Worm (Caenorhabditis elegans) whole organism, L2 larva: Measurements from ENCODE around the gene T06C12.12.
"Not testable (repeated sequence)": the region's sequence is repeated elsewhere in the genome, so short reads cannot be mapped to it uniquely, and the experiment has no call there.

Experiments used
- C34F6.9 ChIP-seq: fragments of 150-350 bp; optimal IDR thresholded peaks from 2 replicates; lab custom pipeline; 2014; ENCODE audit warnings: missing biosample characterization, missing genetic modification characterization
- F13H6.1 ChIP-seq: sonication (generic microtip); optimal IDR thresholded peaks from 2 replicates; lab custom pipeline; 2016; ENCODE audit warnings: missing genetic modification characterization, missing compliant biosample characterization
- R02D3.7 ChIP-seq: fragments of 150-350 bp; optimal IDR thresholded peaks from 2 replicates; lab custom pipeline; 2014; ENCODE audit warnings: missing biosample characterization, missing genetic modification characterization
- Y55F3AM.14 ChIP-seq: fragments of 200-800 bp; sonication (Bioruptor generic); optimal IDR thresholded peaks from 2 replicates; lab custom pipeline; 2018; ENCODE audit warnings: mild to moderate bottlenecking, missing genetic modification characterization, missing compliant biosample characterization
- ZK546.5 ChIP-seq: sonication (generic microtip); optimal IDR thresholded peaks from 2 replicates; lab custom pipeline; 2017; ENCODE audit warnings: missing biosample characterization, missing genetic modification characterization
- aly-2 ChIP-seq: fragments of 150-350 bp; optimal IDR thresholded peaks from 2 replicates; lab custom pipeline; 2014; ENCODE audit warnings: missing biosample characterization, missing genetic modification characterization
- blmp-1 ChIP-seq: sonication (generic microtip); optimal IDR thresholded peaks from 2 replicates; lab custom pipeline; 2017; ENCODE audit warnings: missing genetic modification characterization, mild to moderate bottlenecking, missing compliant biosample characterization, antibody characterized with exemption, moderate library complexity; ENCODE audit not compliant: insufficient read depth
- ceh-16 ChIP-seq: fragments of 150-350 bp; optimal IDR thresholded peaks from 2 replicates; lab custom pipeline; 2014; ENCODE audit warnings: missing biosample characterization, missing genetic modification characterization
- ceh-82 ChIP-seq: fragments of 150-350 bp; optimal IDR thresholded peaks from 2 replicates; lab custom pipeline; 2014; ENCODE audit warnings: missing biosample characterization, missing genetic modification characterization
- crh-2 ChIP-seq: sonication (generic microtip); optimal IDR thresholded peaks from 2 replicates; lab custom pipeline; 2017; ENCODE audit warnings: missing biosample characterization, missing genetic modification characterization
- egl-27 ChIP-seq: sonication (generic microtip); optimal IDR thresholded peaks from 3 replicates; lab custom pipeline; 2017; ENCODE audit warnings: missing biosample characterization, missing genetic modification reagents, missing genetic modification characterization
- elt-1 ChIP-seq: fragments of 150-350 bp; optimal IDR thresholded peaks from 2 replicates; lab custom pipeline; 2014; ENCODE audit warnings: missing biosample characterization, missing genetic modification characterization
- elt-3 ChIP-seq: sonication (generic microtip); optimal IDR thresholded peaks from 2 replicates; lab custom pipeline; 2017; ENCODE audit warnings: missing biosample characterization, missing genetic modification characterization
- fos-1 ChIP-seq: fragments of 150-350 bp; optimal IDR thresholded peaks from 2 replicates; lab custom pipeline; 2014; ENCODE audit warnings: missing biosample characterization, missing genetic modification characterization
- gmeb-1 ChIP-seq: fragments of 150-350 bp; optimal IDR thresholded peaks from 2 replicates; lab custom pipeline; 2014; ENCODE audit warnings: missing biosample characterization, missing genetic modification characterization
- lin-11 ChIP-seq: fragments of 150-350 bp; sonication (generic microtip); optimal IDR thresholded peaks from 2 replicates; lab custom pipeline; 2014; ENCODE audit warnings: missing biosample characterization, missing genetic modification characterization, inconsistent platforms, mixed read lengths
- lsy-2 ChIP-seq, 2 experiments: fragments of 150-350 bp in 1 of 2; sonication (generic microtip) in 1 of 2; optimal IDR thresholded peaks; 2 replicates each; lab custom pipeline; 2014 to 2017; ENCODE audit warnings: missing biosample characterization in 2 of 2, missing genetic modification characterization in 2 of 2
- nhr-10 ChIP-seq: sonication (generic microtip); optimal IDR thresholded peaks from 2 replicates; lab custom pipeline; 2017; ENCODE audit warnings: missing biosample characterization, missing genetic modification characterization
- nhr-12 ChIP-seq: fragments of 150-350 bp; optimal IDR thresholded peaks from 2 replicates; lab custom pipeline; 2014; ENCODE audit warnings: missing biosample characterization, missing genetic modification characterization
- nhr-129 ChIP-seq: fragments of 150-350 bp; optimal IDR thresholded peaks from 2 replicates; lab custom pipeline; 2014; ENCODE audit warnings: missing biosample characterization, missing genetic modification characterization
- nhr-23 ChIP-seq: fragments of 150-350 bp; optimal IDR thresholded peaks from 2 replicates; lab custom pipeline; 2014; ENCODE audit warnings: missing biosample characterization, missing genetic modification reagents, missing genetic modification characterization
- nhr-6 ChIP-seq: fragments of 150-350 bp; optimal IDR thresholded peaks from 2 replicates; lab custom pipeline; 2014; ENCODE audit warnings: missing biosample characterization, missing genetic modification characterization
- peb-1 ChIP-seq: fragments of 150-350 bp; optimal IDR thresholded peaks from 2 replicates; lab custom pipeline; 2014; ENCODE audit warnings: missing biosample characterization, missing genetic modification characterization
- sem-4 ChIP-seq: fragments of 150-350 bp; optimal IDR thresholded peaks from 2 replicates; lab custom pipeline; 2014; ENCODE audit warnings: missing biosample characterization, missing genetic modification reagents, missing genetic modification characterization
- sma-3 ChIP-seq: sonication (generic microtip); optimal IDR thresholded peaks from 2 replicates; lab custom pipeline; 2016; ENCODE audit warnings: missing genetic modification reagents, missing genetic modification characterization, missing compliant biosample characterization
- sma-9 ChIP-seq, 2 experiments: fragments of 150-350 bp in 1 of 2; sonication (generic microtip) in 1 of 2; optimal IDR thresholded peaks; 2 replicates each; lab custom pipeline; 2014 to 2016; ENCODE audit warnings: missing genetic modification characterization in 2 of 2, mild to moderate bottlenecking in 1 of 2, missing biosample characterization in 1 of 2, missing compliant biosample characterization in 1 of 2, missing genetic modification reagents in 1 of 2, moderate library complexity in 1 of 2
- unc-39 ChIP-seq: fragments of 150-350 bp; optimal IDR thresholded peaks from 2 replicates; lab custom pipeline; 2014; ENCODE audit warnings: missing biosample characterization, missing genetic modification characterization
- unc-55 ChIP-seq: fragments of 150-350 bp; sonication (generic microtip); optimal IDR thresholded peaks from 3 replicates; lab custom pipeline; 2014; ENCODE audit warnings: missing biosample characterization, missing genetic modification reagents, missing genetic modification characterization
- unc-62 ChIP-seq: fragments of 150-350 bp; optimal IDR thresholded peaks from 2 replicates; lab custom pipeline; 2014; ENCODE audit warnings: missing biosample characterization, missing genetic modification reagents, missing genetic modification characterization
- zag-1 ChIP-seq: fragments of 150-350 bp; optimal IDR thresholded peaks from 2 replicates; lab custom pipeline; 2014; ENCODE audit warnings: missing biosample characterization, missing genetic modification characterization
- ztf-1 ChIP-seq: fragments of 200-800 bp; sonication (Bioruptor generic); conservative IDR thresholded peaks from 2 replicates; pipeline ENCODE4 v1.3.6; 2022; ENCODE audit warnings: missing genetic modification characterization, missing compliant biosample characterization
- ztf-11 ChIP-seq: sonication (generic microtip); optimal IDR thresholded peaks from 2 replicates; lab custom pipeline; 2017; ENCODE audit warnings: missing biosample characterization, missing genetic modification characterization
- ztf-4 ChIP-seq: fragments of 150-350 bp; optimal IDR thresholded peaks from 2 replicates; lab custom pipeline; 2014; ENCODE audit warnings: missing biosample characterization, missing genetic modification characterization

T06C12.12 gene

DNA sequence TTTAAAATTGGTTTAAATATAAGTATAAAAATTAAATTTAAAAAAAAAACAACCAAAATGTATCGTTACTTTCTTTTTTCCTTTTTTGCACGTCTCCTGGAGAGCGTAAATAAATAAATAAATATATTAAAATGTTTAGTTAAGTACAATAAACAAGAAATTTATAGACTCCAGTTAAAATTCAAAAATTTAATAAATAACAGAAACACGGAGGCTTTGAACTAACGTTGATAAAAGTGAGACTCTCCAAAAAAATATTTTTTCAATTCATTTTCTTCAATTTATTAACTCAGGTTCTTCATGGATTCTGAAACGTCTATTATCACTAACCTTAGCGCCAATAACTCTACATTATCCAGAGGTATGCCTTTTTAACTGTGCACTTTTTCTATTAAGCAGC is at the start of gene T06C12.12:
TSS of gene T06C12.12 (plus strand) at position 301 of the 400 bp plus-strand sequence.
- TF ChIP-seq nhr-12 (no peak), sma-3 (no peak), peb-1 (tag; lab: Kevin White, UChicago) (no peak), zag-1 (tag; lab: Kevin White, UChicago) (no peak), ceh-82 (tag; lab: Kevin White, UChicago) (no peak), elt-1 (tag; lab: Kevin White, UChicago) (no peak), nhr-23 (tag; lab: Kevin White, UChicago) (no peak), F13H6.1 (no peak), R02D3.7 (tag; lab: Kevin White, UChicago) (no peak), ztf-11 (tag; lab: Kevin White, UChicago) (no peak)
- TF ChIP-seq, all 48 proteins: peak for 0

DNA sequence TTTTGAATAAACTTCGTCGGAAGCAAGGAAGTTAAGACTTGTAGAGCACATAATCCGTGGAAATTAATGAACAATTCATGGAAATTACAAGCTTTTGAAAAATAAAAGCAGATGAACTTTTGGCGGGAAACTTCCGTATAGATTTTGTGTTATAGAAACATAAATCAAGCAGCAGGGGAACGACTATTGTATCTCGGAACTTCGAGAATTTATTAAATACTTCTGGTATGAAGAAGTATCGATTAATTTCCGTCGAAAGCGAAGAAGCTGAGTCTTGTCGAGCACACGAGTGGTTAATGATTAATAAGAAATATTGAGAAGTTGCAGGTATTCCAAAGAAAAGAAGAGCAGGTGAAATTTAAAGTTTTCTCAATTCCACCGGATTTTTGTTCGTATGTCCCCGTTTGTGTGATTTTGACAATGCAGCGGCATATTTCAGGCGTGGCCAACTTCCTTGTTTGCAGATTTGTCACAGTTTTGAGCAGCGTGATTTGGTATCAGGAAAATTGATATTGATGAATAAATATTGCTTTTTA is 41.5 kb upstream of the T06C12.12 start, which contains the start of gene srh-147:
TSS of gene srh-147 (minus strand) at position 51 of the 536 bp plus-strand sequence.
- not testable (repeated sequence) for TF ChIP-seq F13H6.1; unc-62 (GFP tag; lab: Kevin White, UChicago); gmeb-1

DNA sequence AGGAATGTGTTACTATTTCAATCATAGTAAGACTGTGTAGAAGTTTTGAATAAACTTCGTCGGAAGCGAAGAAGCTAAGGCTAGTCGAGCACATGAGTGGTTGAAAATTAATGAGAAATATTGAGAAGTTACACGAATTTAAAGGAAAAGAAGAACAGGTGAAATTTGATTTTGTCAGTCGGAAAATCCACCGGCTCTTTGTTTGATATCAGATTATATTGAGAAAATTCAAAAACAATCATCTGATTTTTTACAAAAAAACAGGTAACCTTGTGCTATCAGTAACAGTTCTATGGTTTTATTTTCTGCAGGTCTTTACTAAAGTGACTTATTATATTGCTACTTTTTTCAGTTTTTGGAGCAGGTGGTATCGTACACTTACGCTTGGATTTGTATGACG is 33.6 kb upstream of the T06C12.12 start, which contains the start of gene srh-148:
TSS of gene srh-148 (minus strand) at position 101 of the 400 bp plus-strand sequence.
- no peak for TF ChIP-seq ztf-1 (GFP tag; lab: Robert Waterston, UW)
- TF ChIP-seq, all 48 proteins: peak for 0

DNA sequence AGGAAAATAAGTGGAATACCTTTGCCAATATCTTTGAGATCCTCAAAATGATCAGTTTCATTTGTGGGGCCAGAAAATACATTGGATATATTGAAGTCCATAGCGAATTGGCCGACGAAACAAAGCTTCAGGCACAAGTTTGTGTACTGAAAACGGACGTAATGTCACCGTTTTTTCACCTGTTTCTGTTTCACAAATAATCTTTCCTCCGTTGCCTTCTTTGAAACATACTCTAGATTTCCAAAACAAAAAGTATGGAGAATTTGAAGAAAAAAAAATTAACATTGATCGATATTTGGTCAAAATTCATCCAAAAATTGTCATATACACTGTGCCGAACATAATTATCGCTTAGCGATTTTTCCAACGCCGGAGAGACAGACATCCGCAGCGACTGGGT is 29.3 kb upstream of the T06C12.12 start, which contains the start of gene srz-12:
TSS of gene srz-12 (minus strand) at position 101 of the 400 bp plus-strand sequence.
- TF ChIP-seq F13H6.1 (no peak), lsy-2 (tag; optimal IDR thresholded peaks at IDR 0.05; lab: Kevin White, UChicago) (no peak), fos-1 (tag; lab: Kevin White, UChicago) (no peak), ceh-16 (tag; lab: Kevin White, UChicago) (no peak), ztf-1 (GFP tag; lab: Robert Waterston, UW) (no peak), ZK546.5 (tag; lab: Kevin White, UChicago) (no peak), sma-3 (no peak), lin-11 (tag; lab: Kevin White, UChicago) (no peak), blmp-1 (tag; lab: Kevin White, UChicago) (no peak), elt-1 (tag; lab: Kevin White, UChicago) (no peak), nhr-129 (tag; lab: Kevin White, UChicago) (no peak), nhr-6 (tag; lab: Kevin White, UChicago) (no peak), nhr-23 (tag; lab: Kevin White, UChicago) (no peak), unc-39 (tag; lab: Kevin White, UChicago) (no peak), gmeb-1 (no peak), unc-55 (GFP tag; lab: Kevin White, UChicago) (no peak), ztf-4 (no peak), sma-9 (GFP tag; optimal IDR thresholded peaks at IDR 0.05; lab: Kevin White, UChicago) (no peak), sma-9 (tag; optimal IDR thresholded peaks at IDR 0.05; lab: Kevin White, UChicago) (no peak), sem-4 (tag; lab: Kevin White, UChicago) (no peak)

DNA sequence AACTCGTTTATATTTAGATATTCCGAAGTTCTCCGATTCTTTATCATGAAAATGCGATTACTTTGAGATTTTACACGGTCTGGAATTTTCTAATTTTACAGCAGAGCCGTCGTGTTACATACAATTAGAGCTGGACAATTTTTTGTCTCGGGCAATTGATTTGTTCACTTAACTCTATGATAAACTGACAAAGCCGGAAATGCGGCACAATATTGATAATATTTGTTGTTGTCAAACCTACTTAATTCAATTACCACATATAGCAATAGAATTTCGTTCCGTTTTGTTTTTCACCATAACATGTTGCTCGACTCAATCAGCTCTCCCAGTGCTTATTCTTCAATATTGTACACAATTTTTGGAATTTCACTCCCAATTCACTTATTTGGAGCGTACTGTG is 28.8 kb upstream of the T06C12.12 start, which contains the start of gene srh-299:
TSS of gene srh-299 (plus strand) at position 301 of the 400 bp plus-strand sequence.
- TF ChIP-seq crh-2: no peak
- TF ChIP-seq Y55F3AM.14 (GFP tag; lab: Kevin White, UChicago): no peak
- no peak for TF ChIP-seq aly-2 (tag; lab: Kevin White, UChicago)
- TF ChIP-seq elt-1 (tag; lab: Kevin White, UChicago): no peak
- no peak for TF ChIP-seq C34F6.9 (tag; lab: Kevin White, UChicago)
- no peak for TF ChIP-seq unc-62 (GFP tag; lab: Kevin White, UChicago)
- no peak for TF ChIP-seq egl-27
- TF ChIP-seq elt-3: no peak
- no peak for TF ChIP-seq nhr-10 (tag; lab: Kevin White, UChicago)
- TF ChIP-seq F13H6.1: no peak
- no peak for TF ChIP-seq nhr-129 (tag; lab: Kevin White, UChicago)
- TF ChIP-seq, all 48 proteins: peak for 0
